Worm (Caenorhabditis elegans) whole organism, L1 larva: ENCODE results near the gene C16C8.14.

Experiments used
- ceh-88 ChIP-seq: fragments of 200-800 bp; sonication (Bioruptor generic); IDR thresholded peaks from 2 replicates; pipeline ENCODE4 v1.3.6; 2022; ENCODE audit warnings: missing genetic modification characterization, missing compliant biosample characterization
- ces-1 ChIP-seq: fragments of 150-350 bp; optimal IDR thresholded peaks from 2 replicates; lab custom pipeline; 2014; ENCODE audit warnings: missing biosample characterization, missing genetic modification reagents, missing genetic modification characterization
- mab-9 ChIP-seq: fragments of 200-800 bp; sonication (Bioruptor generic); IDR thresholded peaks from 2 replicates; pipeline ENCODE4 v1.3.6; 2022; ENCODE audit warnings: missing genetic modification reagents, missing genetic modification characterization, missing compliant biosample characterization
- nhr-237 ChIP-seq: fragments of 150-350 bp; optimal IDR thresholded peaks from 2 replicates; lab custom pipeline; 2014; ENCODE audit warnings: missing biosample characterization, missing genetic modification characterization
- nhr-47 ChIP-seq: sonication (generic microtip); optimal IDR thresholded peaks from 2 replicates; lab custom pipeline; 2016; ENCODE audit warnings: mild to moderate bottlenecking, missing genetic modification characterization, moderate library complexity, missing compliant biosample characterization
- nhr-77 ChIP-seq: fragments of 150-350 bp; optimal IDR thresholded peaks from 2 replicates; lab custom pipeline; 2014; ENCODE audit warnings: missing biosample characterization, missing genetic modification characterization
- nhr-90 ChIP-seq: sonication (generic microtip); optimal IDR thresholded peaks from 2 replicates; lab custom pipeline; 2016; ENCODE audit warnings: mild to moderate bottlenecking, missing genetic modification characterization, missing compliant biosample characterization; ENCODE audit not compliant: poor library complexity

DNA sequence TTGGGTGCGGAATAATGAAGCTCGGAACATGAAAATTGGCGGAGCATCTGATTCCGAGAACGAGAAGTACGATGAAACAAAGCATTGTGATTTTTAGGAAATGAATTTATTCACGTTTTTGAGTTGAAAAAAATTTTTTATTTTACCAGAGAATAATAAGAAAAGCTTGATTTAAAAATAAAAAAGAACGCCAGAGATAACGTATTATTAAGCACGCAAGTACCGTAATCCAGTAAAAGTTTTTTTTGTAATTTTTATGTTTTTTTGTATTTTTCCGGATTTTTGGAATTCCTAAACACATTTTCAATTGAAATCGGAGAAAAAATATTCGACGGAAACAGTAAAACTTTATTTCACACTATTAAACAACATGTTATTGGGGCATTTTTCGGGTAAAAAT, 6.5 kb upstream of the C16C8.14 start, which contains the start of gene C16C8.22:
- TF ChIP-seq nhr-237 (tag; lab: Kevin White, UChicago): no peak
- TF ChIP-seq nhr-77 (tag; lab: Kevin White, UChicago): no peak
- TF ChIP-seq mab-9 (GFP tag; lab: Robert Waterston, UW): no peak
- no peak for TF ChIP-seq nhr-90 (tag; lab: Kevin White, UChicago)
- TF ChIP-seq nhr-47: no peak
- TF ChIP-seq ceh-88 (GFP tag; lab: Robert Waterston, UW): no peak
- TF ChIP-seq ces-1 (GFP tag; lab: Kevin White, UChicago): no peak
